Fruit fly (Drosophila melanogaster): Measurements from ENCODE around the gene Pde11.

- TF ChIP-seq CG5204 (GFP tag; optimal IDR thresholded peaks at IDR 0.05) = no peak
- TF ChIP-seq CG33017 (tag; optimal IDR thresholded peaks at IDR 0.05) = no peak
- no peak for TF ChIP-seq CG1620 (GFP tag; optimal IDR thresholded peaks at IDR 0.05)
Measured at dm6 chr2L:18616019-18616418, 25.9 kb upstream of the Pde11 start, which contains the start of gene IFT46.
